Fruit fly (Drosophila melanogaster): ENCODE measurements around the gene RpS5a.
A peak's percentile ranks its signal among the peaks of the same experiment; 100 is the strongest.

RpS5a gene

dm6 chrX:17159116-17159515 lies 11.1 kb upstream of the RpS5a start, which contains the start of gene xmas (continued):
- TF ChIP-seq CG1603 (tag; optimal IDR thresholded peaks at IDR 0.05) (no peak), CG9437 (GFP tag; optimal IDR thresholded peaks at IDR 0.05) (no peak), MESR4 (GFP tag; optimal IDR thresholded peaks at IDR 0.05) (peak; percentile 22), otp (GFP tag; IDR thresholded peaks at IDR 0.05) (no peak), zfh2 (GFP tag; optimal IDR thresholded peaks at IDR 0.05) (no peak), dan (GFP tag; IDR thresholded peaks at IDR 0.05) (no peak), phol (tag; optimal IDR thresholded peaks at IDR 0.05) (peak; percentile 63), bigmax (GFP tag; optimal IDR thresholded peaks at IDR 0.05) (no peak), CG10147 (GFP tag; optimal IDR thresholded peaks at IDR 0.05) (no peak), CG2889 (GFP tag; IDR thresholded peaks at IDR 0.05) (no peak), ro (GFP tag; IDR thresholded peaks at IDR 0.05) (no peak), CG3838 (GFP tag; optimal IDR thresholded peaks at IDR 0.05) (no peak), Doc3 (GFP tag; IDR thresholded peaks at IDR 0.05; ENCODE audit: partially characterized antibody) (0 out of 3 replicates have a peak, but pooled peaks have one; percentile 15), E2f1 (GFP tag; IDR thresholded peaks at IDR 0.05) (no peak; the same call in 1 of the 2 replicates), stc (GFP tag; IDR thresholded peaks at IDR 0.05) (no peak), pan (optimal IDR thresholded peaks at IDR 0.05) (no peak), pan (GFP tag; optimal IDR thresholded peaks at IDR 0.05 in 1 of 2, IDR thresholded peaks at IDR 0.05 in 1 of 2) (no peak), Dref (GFP tag; IDR thresholded peaks at IDR 0.05) (peak; percentile 62), YL-1 (GFP tag; optimal IDR thresholded peaks at IDR 0.05) (no peak), Hr3 (GFP tag; optimal IDR thresholded peaks at IDR 0.05) (no peak), CG31441 (GFP tag; IDR thresholded peaks at IDR 0.05) (no peak), nerfin-2 (GFP tag; IDR thresholded peaks at IDR 0.05; ENCODE audit: partially characterized antibody) (0 out of 2 replicates have a peak, but pooled peaks have one; percentile 15), z (GFP tag; IDR thresholded peaks at IDR 0.05) (no peak), H15 (GFP tag; IDR thresholded peaks at IDR 0.05) (no peak), wdn (GFP tag; IDR thresholded peaks at IDR 0.05) (no peak), ato (GFP tag; IDR thresholded peaks at IDR 0.05; ENCODE audit: partially characterized antibody) (no peak), br (optimal IDR thresholded peaks at IDR 0.05) (no peak), CG14050 (GFP tag; IDR thresholded peaks at IDR 0.05) (no peak), Opbp (GFP tag; IDR thresholded peaks at IDR 0.05; ENCODE audit: partially characterized antibody) (0 out of 3 replicates have a peak, but pooled peaks have one; percentile 20), Adf1 (GFP tag; IDR thresholded peaks at IDR 0.05) (no peak), CG2199 (GFP tag; IDR thresholded peaks at IDR 0.05) (no peak), Deaf1 (tag; optimal IDR thresholded peaks at IDR 0.05) (no peak), zfh1 (GFP tag; IDR thresholded peaks at IDR 0.05) (no peak), sr (GFP tag; IDR thresholded peaks at IDR 0.05) (peak; percentile 68; the same call in 2 of the 3 replicates), fd64A (GFP tag; optimal IDR thresholded peaks at IDR 0.05) (no peak), Max (GFP tag; optimal IDR thresholded peaks at IDR 0.05) (no peak), Atf-2 (GFP tag; optimal IDR thresholded peaks at IDR 0.05) (no peak), gro (GFP tag; optimal IDR thresholded peaks at IDR 0.05) (no peak), CG9727 (GFP tag; optimal IDR thresholded peaks at IDR 0.05) (no peak), bbx (GFP tag; IDR thresholded peaks at IDR 0.05; ENCODE audit: partially characterized antibody) (peak; percentile 46; the same call in 1 of the 2 replicates), sd (tag; optimal IDR thresholded peaks at IDR 0.05) (no peak), CG15696 (tag; optimal IDR thresholded peaks at IDR 0.05) (no peak), Dp (GFP tag; optimal IDR thresholded peaks at IDR 0.05) (no peak), hbn (GFP tag; IDR thresholded peaks at IDR 0.05; ENCODE audit: partially characterized antibody) (peak; percentile 25), Camta (GFP tag; optimal IDR thresholded peaks at IDR 0.05) (no peak), yki (optimal IDR thresholded peaks at IDR 0.05) (no peak), MBD-R2 (GFP tag; IDR thresholded peaks at IDR 0.05) (peak; percentile 49; the same call in 1 of the 2 replicates), gsb-n (tag; optimal IDR thresholded peaks at IDR 0.05) (no peak), slp2 (GFP tag; optimal IDR thresholded peaks at IDR 0.05) (no peak), amos (GFP tag; IDR thresholded peaks at IDR 0.05; ENCODE audit: partially characterized antibody) (peak; percentile 23; the same call in 1 of the 2 replicates), CG3726 (GFP tag; IDR thresholded peaks at IDR 0.05) (no peak), toy (GFP tag; IDR thresholded peaks at IDR 0.05) (no peak), p53 (GFP tag; optimal IDR thresholded peaks at IDR 0.05) (no peak)

Measured in whole organism, embryonic.